Fruit fly (Drosophila melanogaster): ENCODE results near the gene CG12104.
A peak's percentile ranks its signal among the peaks of the same experiment; 100 is the strongest.

Gene CG12104

DNA sequence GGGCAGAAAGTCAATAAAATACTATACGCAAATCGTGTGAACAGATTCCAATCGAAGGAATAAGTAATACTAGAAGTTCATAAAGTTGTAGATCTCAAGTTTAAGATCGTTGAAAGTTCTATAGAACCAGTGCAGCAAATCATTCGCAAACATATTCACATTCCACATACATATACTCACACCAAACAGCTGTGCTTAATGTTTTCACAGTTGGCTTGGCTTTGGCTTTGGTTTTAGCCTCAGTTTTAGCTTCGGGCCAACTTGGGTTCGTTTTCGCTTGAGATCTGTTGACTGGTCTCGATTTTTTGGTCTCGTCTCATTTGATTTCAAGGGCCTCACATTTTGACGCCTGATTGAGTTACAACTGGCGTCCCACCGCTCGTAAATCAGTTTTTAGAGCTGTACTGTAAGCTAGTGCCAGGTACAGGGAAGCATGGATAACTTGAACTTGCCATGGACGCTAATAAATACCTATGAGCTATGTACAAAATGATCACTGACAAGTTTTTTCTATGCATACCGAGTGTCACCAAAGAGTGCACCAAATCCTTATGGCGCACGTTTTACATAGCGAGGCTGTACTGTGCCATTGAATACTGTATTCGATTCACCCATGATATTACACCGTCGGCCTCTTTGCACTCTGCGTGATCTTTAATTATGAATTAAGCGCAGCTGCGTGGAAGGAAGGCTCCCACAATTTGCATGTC, 15.2 kb downstream of the CG12104 start (continued):
- peak; percentile 82 for TF ChIP-seq Camta (GFP tag; optimal IDR thresholded peaks at IDR 0.05)
- TF ChIP-seq ranshi (GFP tag; IDR thresholded peaks at IDR 0.05) = peak; percentile 89
- peak; percentile 82 for TF ChIP-seq fd3F (GFP tag; optimal IDR thresholded peaks at IDR 0.05)
- peak; percentile 49 for TF ChIP-seq Dek (tag; optimal IDR thresholded peaks at IDR 0.05)
- TF ChIP-seq Xrp1 (GFP tag; IDR thresholded peaks at IDR 0.05) = peak; percentile 85
- peak in 1 of 3 experiments; percentile 9 for TF ChIP-seq lola (GFP tag; optimal IDR thresholded peaks at IDR 0.05)
- TF ChIP-seq pan (optimal IDR thresholded peaks at IDR 0.05) = no peak
- peak in 1 of 2 experiments; percentile 89 for TF ChIP-seq pan (GFP tag; optimal IDR thresholded peaks at IDR 0.05 in 1 of 2, IDR thresholded peaks at IDR 0.05 in 1 of 2)
- TF ChIP-seq E2f2 (GFP tag; IDR thresholded peaks at IDR 0.05) = peak; percentile 56
- TF ChIP-seq CG10147 (GFP tag; optimal IDR thresholded peaks at IDR 0.05) = peak; percentile 62
- TF ChIP-seq CG15269 (tag; optimal IDR thresholded peaks at IDR 0.05) = peak; percentile 89
- TF ChIP-seq ERR (GFP tag; optimal IDR thresholded peaks at IDR 0.05) = peak; percentile 65
- peak; percentile 50 for TF ChIP-seq wor (GFP tag; IDR thresholded peaks at IDR 0.05)
- TF ChIP-seq CG12104 (GFP tag; optimal IDR thresholded peaks at IDR 0.05) = peak; percentile 68
- TF ChIP-seq CG11093 (GFP tag; IDR thresholded peaks at IDR 0.05) = peak; percentile 69
- TF ChIP-seq az2 (GFP tag; optimal IDR thresholded peaks at IDR 0.05) = peak; percentile 61
- TF ChIP-seq Antp (GFP tag; optimal IDR thresholded peaks at IDR 0.05) = peak; percentile 92
- peak; percentile 64 for TF ChIP-seq CG10321 (GFP tag; IDR thresholded peaks at IDR 0.05)
- peak; percentile 90 for TF ChIP-seq CG9932 (GFP tag; IDR thresholded peaks at IDR 0.05)
- peak; percentile 49; the same call in 1 of the 2 replicates for TF ChIP-seq Doc2 (GFP tag; IDR thresholded peaks at IDR 0.05)
- no peak for TF ChIP-seq CG34224 (GFP tag; IDR thresholded peaks at IDR 0.05; ENCODE audit: partially characterized antibody)
- peak; percentile 62 for TF ChIP-seq sug (tag; optimal IDR thresholded peaks at IDR 0.05)
- peak; percentile 75 for TF ChIP-seq bcd (GFP tag; optimal IDR thresholded peaks at IDR 0.05)
- peak; percentile 50 for TF ChIP-seq CG34376 (GFP tag; optimal IDR thresholded peaks at IDR 0.05)
- TF ChIP-seq CG2120 (GFP tag; optimal IDR thresholded peaks at IDR 0.05) = peak; percentile 89
- TF ChIP-seq CG30020 (tag; optimal IDR thresholded peaks at IDR 0.05) = no peak
- TF ChIP-seq gsb-n (tag; optimal IDR thresholded peaks at IDR 0.05) = peak; percentile 23
- TF ChIP-seq al (GFP tag; IDR thresholded peaks at IDR 0.05) = peak; percentile 81
- no peak for TF ChIP-seq CG17568 (GFP tag; optimal IDR thresholded peaks at IDR 0.05)
- TF ChIP-seq ac (GFP tag; optimal IDR thresholded peaks at IDR 0.05) = no peak
- TF ChIP-seq mld (GFP tag; IDR thresholded peaks at IDR 0.05; ENCODE audit: partially characterized antibody) = no peak
- TF ChIP-seq gfzf (GFP tag; optimal IDR thresholded peaks at IDR 0.05) = no peak
- no peak for TF ChIP-seq usp (GFP tag; optimal IDR thresholded peaks at IDR 0.05)
- TF ChIP-seq Abd-B (GFP tag; optimal IDR thresholded peaks at IDR 0.05) = peak; percentile 78
- TF ChIP-seq Dp (GFP tag; optimal IDR thresholded peaks at IDR 0.05) = no peak
- peak; percentile 54 for TF ChIP-seq CG11723 (GFP tag; optimal IDR thresholded peaks at IDR 0.05)
- peak; percentile 57 to 71 for TF ChIP-seq chif (GFP tag; optimal IDR thresholded peaks at IDR 0.05)
- TF ChIP-seq nerfin-2 (GFP tag; IDR thresholded peaks at IDR 0.05; ENCODE audit: partially characterized antibody) = no peak
- TF ChIP-seq CG11695 (GFP tag; IDR thresholded peaks at IDR 0.05) = peak; percentile 82
- TF ChIP-seq pho (GFP tag; optimal IDR thresholded peaks at IDR 0.05) = peak; percentile 75
- TF ChIP-seq CG3281 (GFP tag; optimal IDR thresholded peaks at IDR 0.05) = peak; percentile 82
- TF ChIP-seq nmo (GFP tag; optimal IDR thresholded peaks at IDR 0.05) = peak; percentile 59
- TF ChIP-seq Hand (GFP tag; optimal IDR thresholded peaks at IDR 0.05) = peak; percentile 32
- peak; percentile 61 for TF ChIP-seq Hr3 (GFP tag; optimal IDR thresholded peaks at IDR 0.05)
- TF ChIP-seq ewg (GFP tag; optimal IDR thresholded peaks at IDR 0.05) = peak; percentile 41
- TF ChIP-seq crc (GFP tag; optimal IDR thresholded peaks at IDR 0.05) = peak; percentile 85
- peak; percentile 13 for TF ChIP-seq CG3838 (GFP tag; optimal IDR thresholded peaks at IDR 0.05)
- peak; percentile 84 for TF ChIP-seq mirr (GFP tag; optimal IDR thresholded peaks at IDR 0.05)
- TF ChIP-seq CG3847 (GFP tag; IDR thresholded peaks at IDR 0.05) = peak; percentile 89
